Fruit fly (Drosophila melanogaster) whole organism, pupa: Measurements from ENCODE around the gene LManVI.

Experiments
- CG12605 ChIP-seq: fragments of 200-800 bp; sonication (Bioruptor generic); IDR thresholded peaks from 2 replicates; pipeline ENCODE4 v1.3.6; 2022; ENCODE audit warnings: missing biosample characterization, missing genetic modification characterization
- CG13204 ChIP-seq: fragments of 200-800 bp; sonication (Bioruptor generic); optimal IDR thresholded peaks from 2 replicates; lab custom pipeline; 2018; ENCODE audit warnings: missing biosample characterization, mild to moderate bottlenecking, missing genetic modification characterization, moderate library complexity
- CG17806 ChIP-seq: fragments of 200-800 bp; sonication (Bioruptor generic); optimal IDR thresholded peaks from 2 replicates; lab custom pipeline; 2018; ENCODE audit warnings: missing biosample characterization, mild to moderate bottlenecking, missing genetic modification characterization, moderate library complexity
- CG32121 ChIP-seq: fragments of 200-800 bp; sonication (Bioruptor generic); IDR thresholded peaks from 2 replicates; pipeline ENCODE4 v1.3.6; 2022; ENCODE audit warnings: missing biosample characterization, missing genetic modification characterization
- CG4496 ChIP-seq: fragments of 200-800 bp; sonication (Bioruptor generic); IDR thresholded peaks from 3 replicates; pipeline ENCODE4 v1.3.6; 2022; ENCODE audit warnings: missing biosample characterization, missing genetic modification characterization
- CG9948 ChIP-seq: fragments of 200-800 bp; sonication (Bioruptor generic); optimal IDR thresholded peaks from 2 replicates; lab custom pipeline; 2018; ENCODE audit warnings: missing biosample characterization, mild to moderate bottlenecking, missing genetic modification characterization, moderate library complexity
- EcR ChIP-seq: fragments of 200-800 bp; sonication (Bioruptor generic); optimal IDR thresholded peaks from 3 replicates; lab custom pipeline; 2019; ENCODE audit warnings: missing biosample characterization, missing genetic modification characterization, mild to moderate bottlenecking, moderate library complexity, missing genetic modification reagents
- Pif1B ChIP-seq: fragments of 200-800 bp; sonication (Bioruptor generic); optimal IDR thresholded peaks from 3 replicates; lab custom pipeline; 2016; ENCODE audit warnings: missing biosample characterization, missing genetic modification characterization
- gl ChIP-seq: fragments of 200-800 bp; sonication (Bioruptor generic); optimal IDR thresholded peaks from 2 replicates; lab custom pipeline; 2018; ENCODE audit warnings: missing biosample characterization, mild to moderate bottlenecking, missing genetic modification characterization

dm6 chr2L:8734304-8734703 lies 46.7 kb downstream of the LManVI start:
- TF ChIP-seq CG17806 (tag; lab: Kevin White, UChicago) (no peak), CG4496 (no peak), EcR (GFP tag; lab: Kevin White, UChicago) (no peak), CG13204 (GFP tag; lab: Kevin White, UChicago) (no peak), CG12605 (no peak), CG9948 (tag; lab: Kevin White, UChicago) (no peak), Pif1B (no peak), CG32121 (GFP tag; lab: Robert Waterston, UW) (no peak), gl (tag; lab: Kevin White, UChicago) (no peak)
